Fruit fly (Drosophila melanogaster): Measurements from ENCODE around the gene CG34049.
A peak's percentile ranks its signal among the peaks of the same experiment; 100 is the strongest.

Gene CG34049

dm6 chr2L:2221649-2222150 lies 43.4 kb downstream of the CG34049 start (continued):
- TF ChIP-seq Eip93F (GFP tag; optimal IDR thresholded peaks at IDR 0.05) (peak; percentile 95), CG9139 (GFP tag; optimal IDR thresholded peaks at IDR 0.05) (peak; percentile 97), esn (GFP tag; optimal IDR thresholded peaks at IDR 0.05) (peak; percentile 99), salr (GFP tag; optimal IDR thresholded peaks at IDR 0.05) (peak; percentile 98 to 99), topi (GFP tag; optimal IDR thresholded peaks at IDR 0.05) (peak; percentile 98), dsx (GFP tag; optimal IDR thresholded peaks at IDR 0.05; ENCODE audit: poor library complexity, severe bottlenecking) (peak; percentile 98), Eip75B (GFP tag; optimal IDR thresholded peaks at IDR 0.05) (peak; percentile 99), Sox102F (GFP tag; optimal IDR thresholded peaks at IDR 0.05) (peak; percentile 99)

dm6 chr2L:2220573-2221332 lies 44.4 kb downstream of the CG34049 start, which contains the start of gene papi:
Gene papi, plus strand, starts transcription at chr2L:2220748.
- TF ChIP-seq CG8632 (GFP tag; optimal IDR thresholded peaks at IDR 0.05) (no peak), CG1621 (tag; optimal IDR thresholded peaks at IDR 0.05) (peak; percentile 4), Lpt (GFP tag; optimal IDR thresholded peaks at IDR 0.05) (no peak), Ets21C (GFP tag; optimal IDR thresholded peaks at IDR 0.05) (no peak), esn (GFP tag; optimal IDR thresholded peaks at IDR 0.05) (peak; percentile 16), ss (GFP tag; optimal IDR thresholded peaks at IDR 0.05) (no peak), svp (GFP tag) (peak; percentile 53), Eip78C (GFP tag) (peak; percentile 62), Hr4 (GFP tag; optimal IDR thresholded peaks at IDR 0.05) (no peak), acj6 (GFP tag; optimal IDR thresholded peaks at IDR 0.05) (no peak), CG6792 (GFP tag; optimal IDR thresholded peaks at IDR 0.05) (no peak), fd85E (GFP tag; optimal IDR thresholded peaks at IDR 0.05) (no peak), achi (GFP tag; optimal IDR thresholded peaks at IDR 0.05) (no peak), vri (GFP tag; optimal IDR thresholded peaks at IDR 0.05) (peak; percentile 26), CG16779 (tag; optimal IDR thresholded peaks at IDR 0.05) (no peak), CG32006 (GFP tag; optimal IDR thresholded peaks at IDR 0.05) (no peak), CG10669 (GFP tag; optimal IDR thresholded peaks at IDR 0.05) (no peak), fkh (GFP tag; optimal IDR thresholded peaks at IDR 0.05) (peak; percentile 31)

- TF ChIP-seq CG11762 (GFP tag; optimal IDR thresholded peaks at IDR 0.05; ENCODE audit: insufficient read depth) = no peak
- TF ChIP-seq salr (GFP tag; optimal IDR thresholded peaks at IDR 0.05) = no peak
- peak in 1 of 2 experiments; percentile 51 for TF ChIP-seq ss (GFP tag; optimal IDR thresholded peaks at IDR 0.05)
- TF ChIP-seq Lpt (GFP tag; optimal IDR thresholded peaks at IDR 0.05) = no peak
- TF ChIP-seq CG11902 (GFP tag; optimal IDR thresholded peaks at IDR 0.05) = no peak
- TF ChIP-seq topi (GFP tag; optimal IDR thresholded peaks at IDR 0.05) = peak; percentile 38
- peak; percentile 42 for TF ChIP-seq esn (GFP tag; optimal IDR thresholded peaks at IDR 0.05)
- TF ChIP-seq Ets21C (GFP tag; optimal IDR thresholded peaks at IDR 0.05) = no peak
- peak; percentile 35 for TF ChIP-seq fkh (GFP tag; optimal IDR thresholded peaks at IDR 0.05)
- TF ChIP-seq CG6163 (GFP tag; IDR thresholded peaks at IDR 0.05) = no peak
- no peak for TF ChIP-seq Eip75B (GFP tag; optimal IDR thresholded peaks at IDR 0.05)
- TF ChIP-seq Eip93F (GFP tag; optimal IDR thresholded peaks at IDR 0.05) = no peak
- TF ChIP-seq Ets96B (tag; optimal IDR thresholded peaks at IDR 0.05) = peak; percentile 11
- no peak for TF ChIP-seq CG6792 (GFP tag; optimal IDR thresholded peaks at IDR 0.05)
- TF ChIP-seq cyc (GFP tag; optimal IDR thresholded peaks at IDR 0.05) = peak; percentile 1
- no peak for TF ChIP-seq CG8119 (GFP tag; IDR thresholded peaks at IDR 0.05)
- no peak for TF ChIP-seq CG34406 (GFP tag; optimal IDR thresholded peaks at IDR 0.05)
- no peak for TF ChIP-seq Met (GFP tag; optimal IDR thresholded peaks at IDR 0.05)
- TF ChIP-seq CG32006 (GFP tag; optimal IDR thresholded peaks at IDR 0.05) = no peak
- TF ChIP-seq CG6808 (GFP tag; optimal IDR thresholded peaks at IDR 0.05) = no peak
- peak; percentile 30 for TF ChIP-seq Sox14 (GFP tag; optimal IDR thresholded peaks at IDR 0.05)
- TF ChIP-seq CG15336 (GFP tag; IDR thresholded peaks at IDR 0.05) = no peak
- TF ChIP-seq Eip78C (GFP tag) = peak; percentile 59
- TF ChIP-seq CG10669 (GFP tag; optimal IDR thresholded peaks at IDR 0.05) = no peak
- no peak for TF ChIP-seq Hr39 (GFP tag; optimal IDR thresholded peaks at IDR 0.05)
- TF ChIP-seq CG6854 (GFP tag; optimal IDR thresholded peaks at IDR 0.05) = peak; percentile 11
- TF ChIP-seq CG9139 (GFP tag; optimal IDR thresholded peaks at IDR 0.05) = no peak
- TF ChIP-seq CG3032 (tag; optimal IDR thresholded peaks at IDR 0.05) = peak; percentile 5
These were observed 47.9 kb downstream of the CG34049 start, which contains the start of the genes CG15386, CG42371 and mio for dm6 chr2L:2217067-2217684. Gene CG15386, minus strand, starts transcription at chr2L:2217246. Gene CG42371, minus strand, starts transcription at chr2L:2217246. Gene mio, plus strand, starts transcription at chr2L:2217290.

All from whole organism, prepupa.